ENCODE assay signal across 5 worm cellular contexts in genomic region chrV:8010846-8011245, ce11.
TF ChIP-seq lines count a peak whose summit lies in the region.

lmtr-2 (minus strand) TSS chrV:8011106.

TF ChIP-seq in whole organism, L1 larva, 84 proteins besides CTCF, POLR2A, EP300 and RAD21:
- TF ChIP-seq sox-4 (tag; optimal IDR thresholded peaks at IDR 0.05; lab: Kevin White, UChicago) (no peak), nhr-71 (tag; optimal IDR thresholded peaks at IDR 0.05; lab: Kevin White, UChicago) (no peak), ama-1 (optimal IDR thresholded peaks at IDR 0.05; lab: Kevin White, UChicago) (peak; percentile 22), sup-37 (GFP tag; optimal IDR thresholded peaks at IDR 0.05; lab: Kevin White, UChicago) (no peak)

TF ChIP-seq in whole organism, L4 larva, 104 proteins besides CTCF, POLR2A, EP300 and RAD21:
- TF ChIP-seq daf-16 (GFP tag; optimal IDR thresholded peaks at IDR 0.05; lab: Kevin White, UChicago) (no peak), daf-16 (tag; optimal IDR thresholded peaks at IDR 0.05; lab: Kevin White, UChicago) (peak; percentile 29), ama-1 (optimal IDR thresholded peaks at IDR 0.05; lab: Kevin White, UChicago) (peak; percentile 74), aha-1 (tag; lab: Kevin White, UChicago) (peak; percentile 88), nhr-102 (tag; optimal IDR thresholded peaks at IDR 0.05; lab: Kevin White, UChicago) (no peak)

TF ChIP-seq in whole organism, early embryonic, 17 proteins besides CTCF, POLR2A, EP300 and RAD21:
- TF ChIP-seq aly-1 (tag; optimal IDR thresholded peaks at IDR 0.05; lab: Kevin White, UChicago) (no peak), ama-1 (optimal IDR thresholded peaks at IDR 0.05; lab: Kevin White, UChicago) (peak; percentile 39)

TF ChIP-seq in whole organism, late embryonic, 69 proteins besides CTCF, POLR2A, EP300 and RAD21:
- TF ChIP-seq fkh-10 (GFP tag; optimal IDR thresholded peaks at IDR 0.05; lab: Kevin White, UChicago) (no peak), nhr-11 (tag; optimal IDR thresholded peaks at IDR 0.05; lab: Kevin White, UChicago) (no peak), hlh-30 (tag; optimal IDR thresholded peaks at IDR 0.05; lab: Kevin White, UChicago; ENCODE audit: insufficient read depth) (no peak), fax-1 (tag; optimal IDR thresholded peaks at IDR 0.05; lab: Kevin White, UChicago) (no peak), ama-1 (optimal IDR thresholded peaks at IDR 0.05; lab: Kevin White, UChicago) (peak; percentile 33), rnt-1 (tag; optimal IDR thresholded peaks at IDR 0.05; lab: Kevin White, UChicago) (no peak)

TF ChIP-seq in whole organism, young adult, 124 proteins besides CTCF, POLR2A, EP300 and RAD21:
- peak; percentile 65; the same call in 1 of the 2 replicates for TF ChIP-seq madf-3 (GFP tag; IDR thresholded peaks at IDR 0.05; lab: Robert Waterston, UW)
- no peak for TF ChIP-seq hrde-1 (tag; optimal IDR thresholded peaks at IDR 0.05; lab: Kevin White, UChicago; ENCODE audit: borderline replicate concordance)
- TF ChIP-seq dpl-1 (GFP tag; optimal IDR thresholded peaks at IDR 0.05; lab: Kevin White, UChicago) = no peak
- TF ChIP-seq ceh-58 (GFP tag; IDR thresholded peaks at IDR 0.05; lab: Robert Waterston, UW) = 0 out of 2 replicates have a peak, but pooled peaks have one; percentile 49
- TF ChIP-seq snpc-1.3 (tag; optimal IDR thresholded peaks at IDR 0.05; lab: Kevin White, UChicago; ENCODE audit: insufficient read depth) = no peak
- peak; percentile 20; the same call in 1 of the 2 replicates for TF ChIP-seq madf-6 (GFP tag; IDR thresholded peaks at IDR 0.05; lab: Robert Waterston, UW)
- no peak for TF ChIP-seq cebp-1 (GFP tag; IDR thresholded peaks at IDR 0.05; lab: Robert Waterston, UW)
- peak; percentile 26 for TF ChIP-seq cebp-1 (tag; optimal IDR thresholded peaks at IDR 0.05; lab: Kevin White, UChicago)
- no peak for TF ChIP-seq tlf-1 (GFP tag; optimal IDR thresholded peaks at IDR 0.05; lab: Kevin White, UChicago)
- peak; percentile 13 for TF ChIP-seq repo-1 (tag; optimal IDR thresholded peaks at IDR 0.05; lab: Kevin White, UChicago)
- no peak for TF ChIP-seq tbx-9 (tag; optimal IDR thresholded peaks at IDR 0.05; lab: Kevin White, UChicago; ENCODE audit: borderline replicate concordance)
- no peak for TF ChIP-seq sdz-38 (tag; optimal IDR thresholded peaks at IDR 0.05; lab: Kevin White, UChicago)
- TF ChIP-seq cebp-2 (GFP tag; IDR thresholded peaks at IDR 0.05; lab: Robert Waterston, UW) = 0 out of 2 replicates have a peak, but pooled peaks have one; percentile 21
- TF ChIP-seq F52B5.7 (tag; optimal IDR thresholded peaks at IDR 0.05; lab: Kevin White, UChicago) = no peak
- 0 out of 2 replicates have a peak, but pooled peaks have one; percentile 18 for TF ChIP-seq hsf-1 (GFP tag; IDR thresholded peaks at IDR 0.05; lab: Robert Waterston, UW)
